Fruit fly (Drosophila melanogaster): Measurements from ENCODE around the gene brk.

Gene brk

DNA sequence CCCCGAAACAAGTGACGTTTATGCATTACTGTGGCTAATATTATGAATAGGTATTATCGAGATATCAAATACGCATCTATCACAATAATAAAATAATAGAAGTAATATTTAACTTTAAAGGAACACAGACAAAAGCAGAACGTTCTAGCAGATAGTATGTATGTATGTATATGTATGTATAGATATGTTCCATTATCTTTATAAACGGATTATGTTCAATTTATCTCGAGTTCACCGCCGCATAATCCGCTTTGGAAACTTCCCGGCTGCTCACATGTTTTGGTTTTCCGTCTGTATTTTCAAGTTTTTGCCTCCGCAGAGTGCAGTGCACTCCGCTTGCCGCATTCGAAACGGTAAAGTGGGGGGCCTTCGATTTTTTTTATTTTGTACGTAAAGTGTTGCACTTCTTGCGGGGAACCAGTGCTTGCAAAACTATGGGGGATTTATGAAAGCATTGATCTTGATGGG is 27.8 kb downstream of the brk start (continued):
- no peak for TF ChIP-seq Lim3 (GFP tag; IDR thresholded peaks at IDR 0.05)
- TF ChIP-seq danr (GFP tag; IDR thresholded peaks at IDR 0.05): no peak
- TF ChIP-seq Dfd (GFP tag; optimal IDR thresholded peaks at IDR 0.05): no peak
- peak; percentile 1 for TF ChIP-seq CG3407 (GFP tag; optimal IDR thresholded peaks at IDR 0.05)
- no peak for TF ChIP-seq CG3281 (GFP tag; optimal IDR thresholded peaks at IDR 0.05)
- no peak for TF ChIP-seq CG11560 (tag; IDR thresholded peaks at IDR 0.05)
- no peak for TF ChIP-seq Meics (GFP tag; optimal IDR thresholded peaks at IDR 0.05)
- TF ChIP-seq CG14710 (tag; optimal IDR thresholded peaks at IDR 0.05): peak; percentile 46
- no peak for TF ChIP-seq HLH3B (GFP tag; IDR thresholded peaks at IDR 0.05)
- TF ChIP-seq CG12104 (GFP tag; optimal IDR thresholded peaks at IDR 0.05): no peak
- no peak for TF ChIP-seq tna (GFP tag; IDR thresholded peaks at IDR 0.05; ENCODE audit: partially characterized antibody)
- 0 out of 2 replicates have a peak, but pooled peaks have one; percentile 8 for TF ChIP-seq CG6689 (GFP tag; IDR thresholded peaks at IDR 0.05)
- no peak for TF ChIP-seq gsb (GFP tag; IDR thresholded peaks at IDR 0.05)
- TF ChIP-seq Vsx1 (GFP tag; optimal IDR thresholded peaks at IDR 0.05): no peak
- TF ChIP-seq Sry-β (GFP tag; optimal IDR thresholded peaks at IDR 0.05): no peak
- TF ChIP-seq CG11093 (GFP tag; IDR thresholded peaks at IDR 0.05): no peak
- no peak for TF ChIP-seq Rx (GFP tag; IDR thresholded peaks at IDR 0.05)
- no peak for TF ChIP-seq sim (GFP tag; IDR thresholded peaks at IDR 0.05)
- TF ChIP-seq ap (GFP tag; IDR thresholded peaks at IDR 0.05): no peak
- no peak for TF ChIP-seq dimm (GFP tag; IDR thresholded peaks at IDR 0.05)
- 0 out of 2 replicates have a peak, but pooled peaks have one; percentile 23 for TF ChIP-seq seq (GFP tag; IDR thresholded peaks at IDR 0.05)
- peak; percentile 19 for TF ChIP-seq Oli (tag; optimal IDR thresholded peaks at IDR 0.05)
- no peak for TF ChIP-seq run (tag; optimal IDR thresholded peaks at IDR 0.05)
- TF ChIP-seq CG9727 (GFP tag; optimal IDR thresholded peaks at IDR 0.05): no peak
- no peak for TF ChIP-seq repo (GFP tag; optimal IDR thresholded peaks at IDR 0.05)
- no peak for TF ChIP-seq ERR (GFP tag; optimal IDR thresholded peaks at IDR 0.05)
- peak; percentile 62 for TF ChIP-seq nom (GFP tag; optimal IDR thresholded peaks at IDR 0.05)
- TF ChIP-seq bcd (GFP tag; optimal IDR thresholded peaks at IDR 0.05): no peak
- no peak for TF ChIP-seq az2 (GFP tag; optimal IDR thresholded peaks at IDR 0.05)
- peak; percentile 66 for TF ChIP-seq Xrp1 (GFP tag; IDR thresholded peaks at IDR 0.05)
- TF ChIP-seq scrt (GFP tag; optimal IDR thresholded peaks at IDR 0.05): no peak
- peak; percentile 56 for TF ChIP-seq CG10267 (tag; optimal IDR thresholded peaks at IDR 0.05)
- no peak for TF ChIP-seq pho (GFP tag; optimal IDR thresholded peaks at IDR 0.05)
- no peak for TF ChIP-seq lov (optimal IDR thresholded peaks at IDR 0.05)
- no peak for TF ChIP-seq lov (GFP tag; IDR thresholded peaks at IDR 0.05)
- no peak for TF ChIP-seq Oaz (GFP tag; IDR thresholded peaks at IDR 0.05)
- no peak for TF ChIP-seq CG2129 (GFP tag; IDR thresholded peaks at IDR 0.05; ENCODE audit: partially characterized antibody)
- TF ChIP-seq al (GFP tag; IDR thresholded peaks at IDR 0.05): no peak
- peak; percentile 54 for TF ChIP-seq CG2202 (tag; optimal IDR thresholded peaks at IDR 0.05)
- no peak for TF ChIP-seq fd3F (GFP tag; optimal IDR thresholded peaks at IDR 0.05)
- no peak for TF ChIP-seq CG3847 (GFP tag; IDR thresholded peaks at IDR 0.05)
- TF ChIP-seq Antp (GFP tag; optimal IDR thresholded peaks at IDR 0.05): no peak
- no peak for TF ChIP-seq D19B (GFP tag; optimal IDR thresholded peaks at IDR 0.05)
- TF ChIP-seq vfl (GFP tag; optimal IDR thresholded peaks at IDR 0.05): no peak
- TF ChIP-seq Sry-δ (GFP tag; optimal IDR thresholded peaks at IDR 0.05): no peak
- TF ChIP-seq Dip2 (GFP tag; IDR thresholded peaks at IDR 0.05): no peak
- no peak for TF ChIP-seq BtbVII (GFP tag; optimal IDR thresholded peaks at IDR 0.05)
- no peak for TF ChIP-seq zfh2 (GFP tag; optimal IDR thresholded peaks at IDR 0.05)
- no peak for TF ChIP-seq HHEX (GFP tag; optimal IDR thresholded peaks at IDR 0.05)
- no peak for TF ChIP-seq Jarid2 (GFP tag; optimal IDR thresholded peaks at IDR 0.05)
- TF ChIP-seq gfzf (GFP tag; optimal IDR thresholded peaks at IDR 0.05): no peak
- peak; percentile 43 for TF ChIP-seq CG15269 (tag; optimal IDR thresholded peaks at IDR 0.05)
